Fruit fly (Drosophila melanogaster) Kc167 (cell line): Measurements from ENCODE around the gene CG8461.

Source experiments
- Sin3A ChIP-seq: fragments of >200 bp; optimal IDR thresholded peaks from 2 replicates; lab custom pipeline; 2018; ENCODE audit warnings: missing external identifiers
- psq ChIP-seq: fragments of >200 bp; optimal IDR thresholded peaks from 2 replicates; lab custom pipeline; 2017; ENCODE audit warnings: missing external identifiers
- ttk ChIP-seq: sonication (Bioruptor generic); optimal IDR thresholded peaks from 2 replicates; lab custom pipeline; 2017; ENCODE audit warnings: missing external identifiers

DNA sequence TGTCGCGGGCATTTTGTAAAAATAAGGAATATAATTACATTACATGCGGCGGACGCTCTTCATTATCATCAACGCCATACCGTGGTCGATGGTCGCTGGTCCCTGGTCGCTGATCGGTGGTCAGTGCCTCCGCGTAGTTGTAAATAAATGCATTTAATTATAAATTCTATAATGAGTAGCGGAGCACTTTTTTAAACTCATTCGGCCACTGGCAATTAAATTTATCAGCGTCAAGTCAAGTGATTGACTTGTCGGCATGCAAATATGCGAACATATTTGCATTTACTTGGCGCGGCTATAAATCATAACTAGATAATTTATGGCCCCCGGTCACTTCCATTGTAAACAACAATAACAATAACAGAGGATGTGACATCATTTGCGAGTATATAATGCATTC, 42.0 kb downstream of the CG8461 start:
- TF ChIP-seq ttk (lab: Kevin White, UChicago) (no peak), psq (lab: Kevin White, UChicago) (no peak), Sin3A (lab: Kevin White, UChicago) (no peak)
